Fruit fly (Drosophila melanogaster): ENCODE results near the gene Acp24A4.

The Acp24A4 gene

dm6 chr2L:3656667-3657066, 37.0 kb downstream of the Acp24A4 start, which contains the start of gene for (continued):
- TF ChIP-seq chn (GFP tag; optimal IDR thresholded peaks at IDR 0.05) (no peak), kay (GFP tag; optimal IDR thresholded peaks at IDR 0.05) (no peak), gsb (GFP tag; IDR thresholded peaks at IDR 0.05) (no peak), crc (GFP tag; optimal IDR thresholded peaks at IDR 0.05) (no peak), Dek (tag; optimal IDR thresholded peaks at IDR 0.05) (no peak), bbx (GFP tag; IDR thresholded peaks at IDR 0.05; ENCODE audit: partially characterized antibody) (peak; percentile 21; the same call in 1 of the 2 replicates), CG10366 (GFP tag; IDR thresholded peaks at IDR 0.05) (no peak), Sox102F (GFP tag; optimal IDR thresholded peaks at IDR 0.05) (no peak), luna (GFP tag; optimal IDR thresholded peaks at IDR 0.05) (no peak), pita (GFP tag; optimal IDR thresholded peaks at IDR 0.05) (no peak), CG14050 (GFP tag; IDR thresholded peaks at IDR 0.05) (no peak), CHES-1-like (GFP tag; optimal IDR thresholded peaks at IDR 0.05) (no peak), CG34422 (GFP tag; IDR thresholded peaks at IDR 0.05) (peak; percentile 40; the same call in 1 of the 3 replicates), CG18619 (GFP tag; optimal IDR thresholded peaks at IDR 0.05) (no peak), nau (GFP tag; optimal IDR thresholded peaks at IDR 0.05) (no peak), CG13775 (GFP tag; optimal IDR thresholded peaks at IDR 0.05) (no peak), zen (tag; optimal IDR thresholded peaks at IDR 0.05) (no peak), phol (tag; optimal IDR thresholded peaks at IDR 0.05) (no peak), chm (GFP tag; IDR thresholded peaks at IDR 0.05) (peak; percentile 75), CG7839 (tag; optimal IDR thresholded peaks at IDR 0.05) (no peak), en (GFP tag; optimal IDR thresholded peaks at IDR 0.05) (no peak), chinmo (GFP tag; IDR thresholded peaks at IDR 0.05; ENCODE audit: partially characterized antibody) (0 out of 4 replicates have a peak, but pooled peaks have one; percentile 34), CG6175 (GFP tag; IDR thresholded peaks at IDR 0.05) (no peak), Dad (GFP tag; optimal IDR thresholded peaks at IDR 0.05) (no peak), BtbVII (GFP tag; optimal IDR thresholded peaks at IDR 0.05) (no peak), CG17186 (GFP tag; optimal IDR thresholded peaks at IDR 0.05) (no peak), vvl (GFP tag; IDR thresholded peaks at IDR 0.05) (peak; percentile 42; the same call in 1 of the 2 replicates), CG32532 (GFP tag; IDR thresholded peaks at IDR 0.05) (peak; percentile 19; the same call in 1 of the 2 replicates), CG4424 (GFP tag; optimal IDR thresholded peaks at IDR 0.05) (no peak), CG17912 (GFP tag; optimal IDR thresholded peaks at IDR 0.05) (no peak), Deaf1 (tag; optimal IDR thresholded peaks at IDR 0.05) (no peak), CG3281 (GFP tag; optimal IDR thresholded peaks at IDR 0.05) (no peak), ERR (GFP tag; optimal IDR thresholded peaks at IDR 0.05) (no peak), lov (optimal IDR thresholded peaks at IDR 0.05) (no peak), lov (GFP tag; IDR thresholded peaks at IDR 0.05) (no peak), Sox100B (GFP tag; optimal IDR thresholded peaks at IDR 0.05) (no peak), Ada2b (GFP tag; IDR thresholded peaks at IDR 0.05) (no peak), lola (GFP tag; optimal IDR thresholded peaks at IDR 0.05) (no peak), B-H1 (GFP tag; IDR thresholded peaks at IDR 0.05) (no peak), Bgb (GFP tag; IDR thresholded peaks at IDR 0.05; ENCODE audit: partially characterized antibody) (no peak)

dm6 chr2L:3655698-3656105, 38.0 kb downstream of the Acp24A4 start:
- TF ChIP-seq inv (GFP tag; IDR thresholded peaks at IDR 0.05; ENCODE audit: partially characterized antibody) (no peak), CG17385 (GFP tag; optimal IDR thresholded peaks at IDR 0.05) (peak; percentile 97), gsb-n (tag; optimal IDR thresholded peaks at IDR 0.05) (peak; percentile 98), ase (GFP tag; IDR thresholded peaks at IDR 0.05) (peak; percentile 97), CG10543 (GFP tag; optimal IDR thresholded peaks at IDR 0.05) (peak; percentile 99), CG4854 (GFP tag; optimal IDR thresholded peaks at IDR 0.05) (peak; percentile 97), CG1792 (GFP tag; optimal IDR thresholded peaks at IDR 0.05) (peak; percentile 96), chinmo (GFP tag; IDR thresholded peaks at IDR 0.05; ENCODE audit: partially characterized antibody) (peak; percentile 74; the same call in 1 of the 4 replicates), Stat92E (GFP tag; optimal IDR thresholded peaks at IDR 0.05) (peak in 1 of 3 experiments; percentile 98), NK7.1 (GFP tag; optimal IDR thresholded peaks at IDR 0.05) (peak; percentile 97), Lpt (GFP tag; optimal IDR thresholded peaks at IDR 0.05) (no peak), CG8290 (GFP tag; optimal IDR thresholded peaks at IDR 0.05) (peak; percentile 97), CG8290 (tag; optimal IDR thresholded peaks at IDR 0.05) (peak; percentile 88 to 99), kah (GFP tag; optimal IDR thresholded peaks at IDR 0.05) (peak; percentile 4), CG9609 (GFP tag; optimal IDR thresholded peaks at IDR 0.05) (peak; percentile 97)

All from whole organism, embryonic.